Fruit fly (Drosophila melanogaster) whole organism, wandering third instar larva: Measurements from ENCODE around the gene CG13840.

Experiments
- Abd-B ChIP-seq: fragments of >200 bp; optimal IDR thresholded peaks from 2 replicates; lab custom pipeline; 2017; ENCODE audit warnings: missing biosample characterization, missing genetic modification characterization
- CG9705 ChIP-seq: fragments of 200-800 bp; sonication (Bioruptor generic); optimal IDR thresholded peaks from 2 replicates; lab custom pipeline; 2018; ENCODE audit warnings: missing biosample characterization, mild to moderate bottlenecking, missing genetic modification characterization
- Hr83 ChIP-seq: fragments of 200-300 bp; sonication (Bioruptor generic); optimal IDR thresholded peaks from 2 replicates; lab custom pipeline; 2016; ENCODE audit warnings: missing biosample characterization, mild to moderate bottlenecking, missing genetic modification characterization, moderate library complexity; ENCODE audit not compliant: poor library complexity, severe bottlenecking
- Myc ChIP-seq: fragments of >200 bp; optimal IDR thresholded peaks from 2 replicates; lab custom pipeline; 2017
- brk ChIP-seq: fragments of 200-800 bp; sonication (Bioruptor generic); optimal IDR thresholded peaks from 2 replicates; lab custom pipeline; 2016; ENCODE audit warnings: missing biosample characterization, mild to moderate bottlenecking, missing genetic modification characterization
- ey ChIP-seq: fragments of 200-800 bp; sonication (Bioruptor generic); optimal IDR thresholded peaks from 2 replicates; lab custom pipeline; 2016; ENCODE audit warnings: missing biosample characterization, missing genetic modification characterization
- h ChIP-seq: fragments of 200-800 bp; sonication (Bioruptor generic); optimal IDR thresholded peaks from 3 replicates; lab custom pipeline; 2016; ENCODE audit warnings: missing biosample characterization, mild to moderate bottlenecking, missing genetic modification characterization
- psq ChIP-seq: fragments of 200-800 bp; sonication (Bioruptor generic); optimal IDR thresholded peaks from 3 replicates; lab custom pipeline; 2017; ENCODE audit warnings: missing biosample characterization, mild to moderate bottlenecking, missing genetic modification characterization, moderate library complexity
- usp ChIP-seq: fragments of >200 bp; optimal IDR thresholded peaks from 2 replicates; lab custom pipeline; 2017; ENCODE audit warnings: missing biosample characterization, missing genetic modification characterization

dm6 chr3R:22793953-22794352 is 22.0 kb downstream of the CG13840 start:
- TF ChIP-seq usp (no peak), CG9705 (no peak), brk (GFP tag; lab: Kevin White, UChicago) (no peak), ey (GFP tag; lab: Kevin White, UChicago) (no peak), Myc (lab: Kevin White, UChicago) (peak; percentile 96), Abd-B (GFP tag; lab: Kevin White, UChicago) (no peak), h (GFP tag; lab: Kevin White, UChicago) (no peak), Hr83 (no peak), psq (no peak)
